Fruit fly (Drosophila melanogaster) whole organism, embryonic: Measurements from ENCODE around the gene CG9114.

Experiments used
- Ada2b ChIP-seq: fragments of 200-800 bp; sonication (Bioruptor generic); IDR thresholded peaks from 2 replicates; pipeline ENCODE4 v1.3.6; 2022; ENCODE audit warnings: missing biosample characterization, missing genetic modification characterization
- CG10543 ChIP-seq: fragments of 200-800 bp; sonication (Bioruptor generic); optimal IDR thresholded peaks from 3 replicates; lab custom pipeline; 2017; ENCODE audit warnings: missing biosample characterization, mild to moderate bottlenecking, missing genetic modification characterization, moderate library complexity
- CG12769 ChIP-seq: fragments of 200-800 bp; sonication (Bioruptor generic); optimal IDR thresholded peaks from 2 replicates; lab custom pipeline; 2019; ENCODE audit warnings: missing biosample characterization, mild to moderate bottlenecking, missing genetic modification characterization, moderate library complexity
- CG13894 ChIP-seq: fragments of 200-800 bp; sonication (Bioruptor generic); optimal IDR thresholded peaks from 3 replicates; lab custom pipeline; 2018; ENCODE audit warnings: missing biosample characterization, mild to moderate bottlenecking, missing genetic modification characterization, moderate library complexity
- CG1602 ChIP-seq: fragments of 200-800 bp; sonication (Bioruptor generic); optimal IDR thresholded peaks from 3 replicates; lab custom pipeline; 2016; ENCODE audit warnings: missing biosample characterization, missing genetic modification characterization
- CG1603 ChIP-seq: fragments of 200-800 bp; sonication (Bioruptor generic); optimal IDR thresholded peaks from 2 replicates; lab custom pipeline; 2019; ENCODE audit warnings: missing biosample characterization, mild to moderate bottlenecking, missing genetic modification characterization, moderate library complexity
- CG17829 ChIP-seq: fragments of 200-800 bp; optimal IDR thresholded peaks from 2 replicates; lab custom pipeline; 2019; ENCODE audit warnings: missing biosample characterization, mild to moderate bottlenecking, missing genetic modification characterization, moderate library complexity
- CG30431 ChIP-seq: fragments of 200-800 bp; sonication (Bioruptor generic); optimal IDR thresholded peaks from 2 replicates; lab custom pipeline; 2017; ENCODE audit warnings: missing biosample characterization, missing genetic modification characterization
- CG32772 ChIP-seq: fragments of 200-800 bp; sonication (Bioruptor generic); IDR thresholded peaks from 2 replicates; pipeline ENCODE4 v1.3.6; 2022; ENCODE audit warnings: missing biosample characterization, missing genetic modification characterization
- CG42726 ChIP-seq: fragments of 200-800 bp; sonication (Bioruptor generic); IDR thresholded peaks from 2 replicates; pipeline ENCODE4 v1.3.6; 2022; ENCODE audit warnings: missing biosample characterization, missing genetic modification characterization; ENCODE audit not compliant: partially characterized antibody
- CG7928 ChIP-seq: fragments of 200-800 bp; sonication (Bioruptor generic); optimal IDR thresholded peaks from 2 replicates; lab custom pipeline; 2017; ENCODE audit warnings: missing biosample characterization, mild to moderate bottlenecking, missing genetic modification characterization
- CG9932 ChIP-seq: fragments of 200-800 bp; sonication (Bioruptor generic); IDR thresholded peaks from 2 replicates; pipeline ENCODE4 v1.3.6; 2022; ENCODE audit warnings: missing biosample characterization, missing genetic modification characterization
- CoRest ChIP-seq: fragments of 200-800 bp; sonication (Bioruptor generic); optimal IDR thresholded peaks from 3 replicates; lab custom pipeline; 2018; ENCODE audit warnings: missing biosample characterization, mild to moderate bottlenecking, missing genetic modification characterization, moderate library complexity
- D19A ChIP-seq: fragments of 200-800 bp; optimal IDR thresholded peaks from 3 replicates; lab custom pipeline; 2019; ENCODE audit warnings: missing biosample characterization, mild to moderate bottlenecking, missing genetic modification characterization, moderate library complexity
- D19B ChIP-seq: fragments of 200-800 bp; sonication (Bioruptor generic); optimal IDR thresholded peaks from 2 replicates; lab custom pipeline; 2017; ENCODE audit warnings: missing biosample characterization, mild to moderate bottlenecking, missing genetic modification characterization
- Deaf1 ChIP-seq: fragments of 200-800 bp; optimal IDR thresholded peaks from 3 replicates; lab custom pipeline; 2019; ENCODE audit warnings: missing biosample characterization, mild to moderate bottlenecking, missing genetic modification characterization, moderate library complexity
- Ets65A ChIP-seq: fragments of 200-800 bp; sonication (Bioruptor generic); peaks from one replicate; lab custom pipeline; 2016; ENCODE audit warnings: missing biosample characterization, missing genetic modification characterization
- Gsc ChIP-seq: fragments of 200-800 bp; sonication (Bioruptor generic); IDR thresholded peaks from 2 replicates; pipeline ENCODE4 v1.3.6; 2022; ENCODE audit warnings: missing biosample characterization, missing genetic modification characterization
- Gug ChIP-seq: fragments of 200-800 bp; sonication (Bioruptor generic); IDR thresholded peaks from 4 replicates; pipeline ENCODE4 v1.3.6; 2022; ENCODE audit warnings: missing biosample characterization, missing genetic modification characterization
- HmgZ ChIP-seq: fragments of 200-800 bp; sonication (Bioruptor generic); optimal IDR thresholded peaks from 2 replicates; lab custom pipeline; 2018; ENCODE audit warnings: missing biosample characterization, mild to moderate bottlenecking, missing genetic modification characterization
- Hr3 ChIP-seq: fragments of 200-800 bp; sonication (Bioruptor generic); optimal IDR thresholded peaks from 3 replicates; lab custom pipeline; 2016; ENCODE audit warnings: missing biosample characterization, missing genetic modification characterization
- Lhr ChIP-seq: fragments of 200-800 bp; sonication (Bioruptor generic); optimal IDR thresholded peaks from 3 replicates; lab custom pipeline; 2017; ENCODE audit warnings: mild to moderate bottlenecking, missing biosample characterization, missing genetic modification reagents, missing genetic modification characterization
- MBD-R2 ChIP-seq: fragments of 200-800 bp; sonication (Bioruptor generic); IDR thresholded peaks from 2 replicates; pipeline ENCODE4 v1.3.6; 2022; ENCODE audit warnings: missing biosample characterization, missing genetic modification characterization
- Med ChIP-seq: fragments of 200-800 bp; sonication (Bioruptor generic); peaks from one replicate; lab custom pipeline; 2016; ENCODE audit warnings: missing biosample characterization, missing genetic modification characterization, mild to moderate bottlenecking, inconsistent platforms, moderate library complexity
- Pdp1 ChIP-seq, 2 experiments: fragments of 200-800 bp; sonication (Bioruptor generic); optimal IDR thresholded peaks; 3 replicates each; lab custom pipeline; 2016; ENCODE audit warnings: missing biosample characterization in 2 of 2, missing genetic modification characterization in 2 of 2, mild to moderate bottlenecking in 1 of 2, moderate library complexity in 1 of 2
- Rfx ChIP-seq: fragments of 200-800 bp; sonication (Bioruptor generic); IDR thresholded peaks from 2 replicates; pipeline ENCODE4 v1.3.6; 2022; ENCODE audit warnings: missing biosample characterization, missing genetic modification characterization
- Trl ChIP-seq, 3 experiments: fragments of >200 bp in 2 of 3; fragments of 200-800 bp in 1 of 3; sonication (Bioruptor generic) in 1 of 3; optimal IDR thresholded peaks; 2 replicates in 1 of 3; 3 replicates in 2 of 3; lab custom pipeline; 2016 to 2017; ENCODE audit warnings: missing biosample characterization in 1 of 3, missing genetic modification characterization in 1 of 3
- Vsx1 ChIP-seq: fragments of 200-800 bp; sonication (Bioruptor generic); optimal IDR thresholded peaks from 2 replicates; lab custom pipeline; 2017; ENCODE audit warnings: missing biosample characterization, mild to moderate bottlenecking, missing genetic modification characterization, missing genetic modification reagents
- chm ChIP-seq: fragments of 200-800 bp; sonication (Bioruptor generic); IDR thresholded peaks from 2 replicates; pipeline ENCODE4 v1.3.6; 2022; ENCODE audit warnings: missing biosample characterization, missing genetic modification characterization
- chn ChIP-seq: fragments of 200-800 bp; sonication (Bioruptor generic); optimal IDR thresholded peaks from 2 replicates; lab custom pipeline; 2016; ENCODE audit warnings: missing biosample characterization, missing genetic modification characterization
- crol ChIP-seq: fragments of 200-800 bp; sonication (Bioruptor generic); IDR thresholded peaks from 2 replicates; pipeline ENCODE4 v1.3.6; 2022; ENCODE audit warnings: missing biosample characterization, missing genetic modification characterization
- ems ChIP-seq: fragments of 200-800 bp; sonication (Bioruptor generic); optimal IDR thresholded peaks from 3 replicates; lab custom pipeline; 2016; ENCODE audit warnings: missing biosample characterization, missing genetic modification characterization
- en ChIP-seq: fragments of 200-800 bp; sonication (Bioruptor generic); optimal IDR thresholded peaks from 2 replicates; lab custom pipeline; 2016; ENCODE audit warnings: missing biosample characterization, missing genetic modification characterization
- fd3F ChIP-seq: fragments of 200-800 bp; sonication (Bioruptor generic); optimal IDR thresholded peaks from 2 replicates; lab custom pipeline; 2018; ENCODE audit warnings: missing biosample characterization, mild to moderate bottlenecking, missing genetic modification characterization, moderate library complexity
- gce ChIP-seq: fragments of 200-800 bp; sonication (Bioruptor generic); IDR thresholded peaks from 3 replicates; pipeline ENCODE4 v1.3.6; 2022; ENCODE audit warnings: missing biosample characterization, missing genetic modification characterization
- inv ChIP-seq: fragments of 200-800 bp; sonication (Bioruptor generic); IDR thresholded peaks from 2 replicates; pipeline ENCODE4 v1.3.6; 2022; ENCODE audit warnings: missing biosample characterization, missing genetic modification characterization; ENCODE audit not compliant: partially characterized antibody
- kah ChIP-seq: fragments of 200-800 bp; sonication (Bioruptor generic); optimal IDR thresholded peaks from 2 replicates; lab custom pipeline; 2018; ENCODE audit warnings: missing biosample characterization, mild to moderate bottlenecking, missing genetic modification characterization
- klu ChIP-seq: fragments of 200-800 bp; sonication (Bioruptor generic); IDR thresholded peaks from 2 replicates; pipeline ENCODE4 v1.3.6; 2022; ENCODE audit warnings: missing biosample characterization, missing genetic modification characterization
- lab ChIP-seq: fragments of 200-800 bp; sonication (Bioruptor generic); optimal IDR thresholded peaks from 3 replicates; lab custom pipeline; 2017; ENCODE audit warnings: missing biosample characterization, missing genetic modification characterization, mild to moderate bottlenecking, moderate library complexity, missing genetic modification reagents
- lbe ChIP-seq: fragments of 200-800 bp; sonication (Bioruptor generic); optimal IDR thresholded peaks from 2 replicates; lab custom pipeline; 2016; ENCODE audit warnings: missing biosample characterization, mild to moderate bottlenecking, missing genetic modification characterization
- nau ChIP-seq: fragments of 200-800 bp; sonication (Bioruptor generic); optimal IDR thresholded peaks from 3 replicates; lab custom pipeline; 2017; ENCODE audit warnings: missing biosample characterization, mild to moderate bottlenecking, missing genetic modification characterization, missing genetic modification reagents
- ro ChIP-seq: fragments of 200-800 bp; sonication (Bioruptor generic); IDR thresholded peaks from 2 replicates; pipeline ENCODE4 v1.3.6; 2022; ENCODE audit warnings: missing biosample characterization, missing genetic modification characterization
- run ChIP-seq: fragments of 200-800 bp; sonication (Bioruptor generic); optimal IDR thresholded peaks from 3 replicates; lab custom pipeline; 2018; ENCODE audit warnings: missing biosample characterization, mild to moderate bottlenecking, missing genetic modification characterization
- sisA ChIP-seq: fragments of 200-800 bp; sonication (Bioruptor generic); IDR thresholded peaks from 2 replicates; pipeline ENCODE4 v1.3.6; 2022; ENCODE audit warnings: missing biosample characterization, missing genetic modification characterization
- sug ChIP-seq: fragments of 200-800 bp; optimal IDR thresholded peaks from 2 replicates; lab custom pipeline; 2019; ENCODE audit warnings: missing biosample characterization, mild to moderate bottlenecking, missing genetic modification characterization, moderate library complexity
- trem ChIP-seq: fragments of 200-800 bp; optimal IDR thresholded peaks from 3 replicates; lab custom pipeline; 2019; ENCODE audit warnings: missing biosample characterization, mild to moderate bottlenecking, missing genetic modification characterization, moderate library complexity
- tx ChIP-seq: fragments of 200-800 bp; sonication (Bioruptor generic); optimal IDR thresholded peaks from 2 replicates; lab custom pipeline; 2016; ENCODE audit warnings: missing biosample characterization, missing genetic modification characterization
- zen2 ChIP-seq: fragments of 200-800 bp; sonication (Bioruptor generic); IDR thresholded peaks from 3 replicates; pipeline ENCODE4 v1.3.6; 2022; ENCODE audit warnings: missing biosample characterization, missing genetic modification characterization; ENCODE audit not compliant: partially characterized antibody

Gene CG9114

dm6 chrX:15303176-15304115 lies 29.5 kb downstream of the CG9114 start (continued):
- TF ChIP-seq chm (GFP tag; lab: Robert Waterston, UW), result no peak
- no peak for TF ChIP-seq chn (GFP tag; lab: Kevin White, UChicago)
- TF ChIP-seq nau, result no peak
- peak; percentile 25 for TF ChIP-seq lbe (GFP tag; lab: Kevin White, UChicago)
- no peak for TF ChIP-seq sisA
- no peak for TF ChIP-seq Hr3 (GFP tag; lab: Kevin White, UChicago)
- no peak for TF ChIP-seq tx
- TF ChIP-seq CG13894 (tag; lab: Kevin White, UChicago), result peak; percentile 80
- TF ChIP-seq Gug (GFP tag; lab: Robert Waterston, UW), result no peak
- TF ChIP-seq Ets65A (GFP tag; lab: Kevin White, UChicago), result peak; percentile 24
- peak; percentile 8 for TF ChIP-seq lab (GFP tag; lab: Kevin White, UChicago)
- TF ChIP-seq trem, result no peak
- no peak for TF ChIP-seq CG7928 (GFP tag; lab: Kevin White, UChicago)
- no peak for TF ChIP-seq Ada2b
- TF ChIP-seq CG1602 (GFP tag; lab: Kevin White, UChicago), result no peak
- TF ChIP-seq CG17829, result no peak
- no peak for TF ChIP-seq kah (GFP tag; lab: Kevin White, UChicago)
- TF ChIP-seq klu (GFP tag; lab: Robert Waterston, UW), result no peak
- no peak for TF ChIP-seq Vsx1 (GFP tag; lab: Kevin White, UChicago)
- peak in 1 of 2 experiments; percentile 13 for TF ChIP-seq Pdp1 (GFP tag; optimal IDR thresholded peaks at IDR 0.05; lab: Kevin White, UChicago)
- TF ChIP-seq CG32772 (GFP tag; lab: Robert Waterston, UW), result no peak
- no peak for TF ChIP-seq CG30431 (GFP tag; lab: Kevin White, UChicago)
- peak in 1 of 2 experiments; percentile 21 for TF ChIP-seq Trl (optimal IDR thresholded peaks at IDR 0.05; lab: Kevin White, UChicago)
- TF ChIP-seq Trl (GFP tag; optimal IDR thresholded peaks at IDR 0.05; lab: Kevin White, UChicago), result no peak
- TF ChIP-seq MBD-R2 (GFP tag; lab: Robert Waterston, UW), result no peak
- no peak for TF ChIP-seq CG9932 (GFP tag; lab: Robert Waterston, UW)

- TF ChIP-seq CG1603 (tag; lab: Kevin White, UChicago), result no peak
- no peak for TF ChIP-seq Gsc
- peak; percentile 17 for TF ChIP-seq HmgZ (tag; lab: Kevin White, UChicago)
- peak; percentile 72 for TF ChIP-seq CG12769
- 0 out of 2 replicates have a peak, but pooled peaks have one; percentile 12 for TF ChIP-seq Rfx (GFP tag; lab: Robert Waterston, UW)
- TF ChIP-seq fd3F (GFP tag; lab: Kevin White, UChicago), result no peak
- TF ChIP-seq gce (GFP tag; lab: Robert Waterston, UW), result 0 out of 3 replicates have a peak, but pooled peaks have one; percentile 6
- no peak for TF ChIP-seq Hr3 (GFP tag; lab: Kevin White, UChicago)
- 0 out of 2 replicates have a peak, but pooled peaks have one; percentile 33 for TF ChIP-seq CG42726 (GFP tag; lab: Robert Waterston, UW)
- no peak for TF ChIP-seq ems (GFP tag; lab: Kevin White, UChicago)
- peak; percentile 27 for TF ChIP-seq Deaf1 (tag; lab: Kevin White, UChicago)
- peak; percentile 59 for TF ChIP-seq sug (tag; lab: Kevin White, UChicago)
- TF ChIP-seq Lhr (GFP tag; lab: Kevin White, UChicago), result no peak
- no peak for TF ChIP-seq CoRest
- TF ChIP-seq D19B (GFP tag; lab: Kevin White, UChicago), result no peak
- peak; percentile 93 for TF ChIP-seq crol (GFP tag; lab: Robert Waterston, UW)
- TF ChIP-seq inv, result no peak
- TF ChIP-seq D19A (tag; lab: Kevin White, UChicago), result no peak
- TF ChIP-seq zen2 (GFP tag; lab: Robert Waterston, UW), result no peak
- TF ChIP-seq ro (GFP tag; lab: Robert Waterston, UW), result no peak
- peak; percentile 61 for TF ChIP-seq Med (GFP tag; lab: Kevin White, UChicago)
- no peak for TF ChIP-seq en (GFP tag; lab: Kevin White, UChicago)
- TF ChIP-seq CG10543 (GFP tag; lab: Kevin White, UChicago), result peak; percentile 10
- no peak for TF ChIP-seq run
These were observed 31.8 kb downstream of the CG9114 start for dm6 chrX:15301175-15301574.
